Worm (Caenorhabditis elegans) whole organism, L4 larva: ENCODE results near the gene Y46H3D.8.

Experiments
- F10B5.3 ChIP-seq: sonication (generic microtip); optimal IDR thresholded peaks from 2 replicates; lab custom pipeline; 2016; ENCODE audit warnings: mild to moderate bottlenecking, missing genetic modification characterization, missing compliant biosample characterization
- F37D6.2 ChIP-seq: sonication (generic microtip); optimal IDR thresholded peaks from 2 replicates; lab custom pipeline; 2016; ENCODE audit warnings: mild to moderate bottlenecking, missing genetic modification characterization, missing compliant biosample characterization
- F44E2.7 ChIP-seq: fragments of 200-800 bp; sonication (Bioruptor generic); IDR thresholded peaks from 2 replicates; pipeline ENCODE4 v2.1.2; 2022; ENCODE audit warnings: missing genetic modification characterization, missing compliant biosample characterization
- F49E8.2 ChIP-seq: sonication (generic microtip); optimal IDR thresholded peaks from 2 replicates; lab custom pipeline; 2016; ENCODE audit warnings: missing compliant biosample characterization, mild to moderate bottlenecking, missing genetic modification characterization, borderline replicate concordance
- T26A8.4 ChIP-seq: fragments of 200-800 bp; sonication (Bioruptor generic); IDR thresholded peaks from 2 replicates; pipeline ENCODE4 v1.3.6; 2022; ENCODE audit warnings: missing genetic modification characterization, missing compliant biosample characterization
- Y105C5A.15 ChIP-seq: fragments of 200-800 bp; sonication (Bioruptor generic); IDR thresholded peaks from 2 replicates; pipeline ENCODE4 v1.3.6; 2022; ENCODE audit warnings: missing genetic modification characterization, missing compliant biosample characterization
- aha-1 ChIP-seq: fragments of 150-350 bp; peaks from one replicate; lab custom pipeline; 2014; ENCODE audit warnings: missing biosample characterization, missing genetic modification characterization
- ama-1 ChIP-seq: fragments of 150-350 bp; optimal IDR thresholded peaks from 2 replicates; lab custom pipeline; 2014; ENCODE audit warnings: inconsistent platforms, mixed read lengths
- arid-1 ChIP-seq: fragments of 200-800 bp; sonication (Bioruptor generic); conservative IDR thresholded peaks from 2 replicates; pipeline ENCODE4 v1.3.6; 2022; ENCODE audit warnings: missing genetic modification reagents, missing genetic modification characterization, missing compliant biosample characterization
- attf-4 ChIP-seq: sonication (generic microtip); optimal IDR thresholded peaks from 3 replicates; lab custom pipeline; 2017; ENCODE audit warnings: missing biosample characterization, missing genetic modification characterization
- ceh-62 ChIP-seq: sonication (generic microtip); optimal IDR thresholded peaks from 2 replicates; lab custom pipeline; 2017; ENCODE audit warnings: missing biosample characterization, missing genetic modification characterization
- ceh-82 ChIP-seq: sonication (generic microtip); optimal IDR thresholded peaks from 2 replicates; lab custom pipeline; 2017; ENCODE audit warnings: missing biosample characterization, missing genetic modification characterization
- ctbp-1 ChIP-seq: fragments of 200-800 bp; sonication (Bioruptor generic); IDR thresholded peaks from 2 replicates; pipeline ENCODE4 v1.3.6; 2022; ENCODE audit warnings: missing genetic modification reagents, missing genetic modification characterization, missing compliant biosample characterization
- dmd-8 ChIP-seq: fragments of 200-800 bp; sonication (Bioruptor generic); IDR thresholded peaks from 2 replicates; pipeline ENCODE4 v1.3.6; 2022; ENCODE audit warnings: missing genetic modification characterization, missing compliant biosample characterization
- dmd-9 ChIP-seq: fragments of 200-800 bp; sonication (Bioruptor generic); IDR thresholded peaks from 2 replicates; pipeline ENCODE4 v1.3.6; 2022; ENCODE audit warnings: missing genetic modification reagents, missing genetic modification characterization, missing compliant biosample characterization
- dpl-1 ChIP-seq: fragments of 150-350 bp; optimal IDR thresholded peaks from 2 replicates; lab custom pipeline; 2014; ENCODE audit warnings: missing biosample characterization, missing genetic modification reagents, missing genetic modification characterization
- dve-1 ChIP-seq: sonication (generic microtip); optimal IDR thresholded peaks from 2 replicates; lab custom pipeline; 2017; ENCODE audit warnings: antibody characterized with exemption, mild to moderate bottlenecking, missing genetic modification characterization, missing compliant biosample characterization; ENCODE audit not compliant: insufficient read depth
- gei-8 ChIP-seq: fragments of 200-800 bp; sonication (Bioruptor generic); optimal IDR thresholded peaks from 2 replicates; lab custom pipeline; 2018; ENCODE audit warnings: mild to moderate bottlenecking, missing genetic modification characterization, missing compliant biosample characterization
- lin-38 ChIP-seq: fragments of 200-800 bp; sonication (Bioruptor generic); IDR thresholded peaks from 2 replicates; pipeline ENCODE4 v1.3.6; 2022; ENCODE audit warnings: missing genetic modification reagents, missing genetic modification characterization, missing compliant biosample characterization
- lir-3 ChIP-seq: sonication (generic microtip); optimal IDR thresholded peaks from 2 replicates; lab custom pipeline; 2016; ENCODE audit warnings: mild to moderate bottlenecking, missing genetic modification characterization, missing compliant biosample characterization
- lsy-2 ChIP-seq, 2 experiments: fragments of 150-350 bp in 1 of 2; sonication (generic microtip) in 1 of 2; optimal IDR thresholded peaks; 2 replicates each; lab custom pipeline; 2014 to 2017; ENCODE audit warnings: missing biosample characterization in 2 of 2, missing genetic modification characterization in 2 of 2
- madf-5 ChIP-seq, 2 experiments: fragments of 200-800 bp; sonication (Bioruptor generic); IDR thresholded peaks; 2 replicates each; pipeline ENCODE4 v1.3.6; 2022; ENCODE audit warnings: missing compliant biosample characterization in 2 of 2, missing genetic modification characterization in 2 of 2
- mep-1 ChIP-seq: fragments of 150-350 bp; sonication (generic microtip); optimal IDR thresholded peaks from 3 replicates; lab custom pipeline; 2014; ENCODE audit warnings: missing biosample characterization, missing genetic modification characterization
- mes-2 ChIP-seq: sonication (generic microtip); optimal IDR thresholded peaks from 2 replicates; lab custom pipeline; 2016; ENCODE audit warnings: missing genotype, mild to moderate bottlenecking, missing genetic modification characterization, missing compliant biosample characterization; ENCODE audit not compliant: poor library complexity, severe bottlenecking
- mxl-3 ChIP-seq: fragments of 200-800 bp; sonication (Bioruptor generic); optimal IDR thresholded peaks from 2 replicates; lab custom pipeline; 2018; ENCODE audit warnings: mild to moderate bottlenecking, missing genetic modification characterization, missing compliant biosample characterization
- nhr-237 ChIP-seq: sonication (generic microtip); optimal IDR thresholded peaks from 2 replicates; lab custom pipeline; 2017; ENCODE audit warnings: missing biosample characterization, missing genetic modification characterization
- nhr-25 ChIP-seq: sonication (generic microtip); optimal IDR thresholded peaks from 2 replicates; lab custom pipeline; 2017; ENCODE audit warnings: missing genetic modification characterization, mild to moderate bottlenecking, missing compliant biosample characterization, antibody characterized with exemption, moderate library complexity, borderline replicate concordance; ENCODE audit not compliant: insufficient read depth
- nhr-42 ChIP-seq: fragments of 200-800 bp; sonication (Bioruptor generic); IDR thresholded peaks from 2 replicates; pipeline ENCODE4 v1.3.6; 2022; ENCODE audit warnings: missing genetic modification characterization, missing compliant biosample characterization
- nhr-48 ChIP-seq: sonication (generic microtip); optimal IDR thresholded peaks from 2 replicates; lab custom pipeline; 2016; ENCODE audit warnings: mild to moderate bottlenecking, missing genetic modification characterization, missing compliant biosample characterization
- nhr-76 ChIP-seq: fragments of 150-350 bp; optimal IDR thresholded peaks from 2 replicates; lab custom pipeline; 2014; ENCODE audit warnings: missing biosample characterization, missing genetic modification characterization
- nhr-77 ChIP-seq: fragments of 150-350 bp; optimal IDR thresholded peaks from 2 replicates; lab custom pipeline; 2014; ENCODE audit warnings: missing biosample characterization, missing genetic modification characterization
- set-16 ChIP-seq: fragments of 200-800 bp; sonication (Bioruptor generic); IDR thresholded peaks from 2 replicates; pipeline ENCODE4 v1.3.6; 2022; ENCODE audit warnings: missing genetic modification reagents, missing genetic modification characterization, missing compliant biosample characterization
- snpc-1.2 ChIP-seq: fragments of 200-800 bp; sonication (Bioruptor generic); IDR thresholded peaks from 2 replicates; pipeline ENCODE4 v1.3.6; 2022; ENCODE audit warnings: missing genetic modification reagents, missing genetic modification characterization, missing compliant biosample characterization
- tag-97 ChIP-seq: fragments of 200-800 bp; sonication (Bioruptor generic); IDR thresholded peaks from 2 replicates; pipeline ENCODE4 v1.3.6; 2022; ENCODE audit warnings: missing genetic modification characterization, missing compliant biosample characterization
- tra-1 ChIP-seq: fragments of 200-800 bp; sonication (Bioruptor generic); IDR thresholded peaks from 2 replicates; pipeline ENCODE4 v1.3.6; 2022; ENCODE audit warnings: missing genetic modification reagents, missing genetic modification characterization, missing compliant biosample characterization
- unc-130 ChIP-seq: sonication (generic microtip); optimal IDR thresholded peaks from 2 replicates; lab custom pipeline; 2016; ENCODE audit warnings: missing genetic modification reagents, missing genetic modification characterization, missing compliant biosample characterization
- zfp-2 ChIP-seq: sonication (generic microtip); optimal IDR thresholded peaks from 2 replicates; lab custom pipeline; 2016; ENCODE audit warnings: mild to moderate bottlenecking, missing genetic modification characterization, missing compliant biosample characterization
- zip-11 ChIP-seq: fragments of 200-800 bp; sonication (Bioruptor generic); IDR thresholded peaks from 2 replicates; pipeline ENCODE4 v1.3.6; 2022; ENCODE audit warnings: missing genetic modification characterization, missing compliant biosample characterization
- zip-2 ChIP-seq: fragments of 150-350 bp; optimal IDR thresholded peaks from 2 replicates; lab custom pipeline; 2014; ENCODE audit warnings: missing biosample characterization, missing genetic modification characterization
- ztf-7 ChIP-seq: fragments of 150-350 bp; optimal IDR thresholded peaks from 2 replicates; lab custom pipeline; 2014; ENCODE audit warnings: missing biosample characterization, missing genetic modification characterization

Y46H3D.8 gene

DNA sequence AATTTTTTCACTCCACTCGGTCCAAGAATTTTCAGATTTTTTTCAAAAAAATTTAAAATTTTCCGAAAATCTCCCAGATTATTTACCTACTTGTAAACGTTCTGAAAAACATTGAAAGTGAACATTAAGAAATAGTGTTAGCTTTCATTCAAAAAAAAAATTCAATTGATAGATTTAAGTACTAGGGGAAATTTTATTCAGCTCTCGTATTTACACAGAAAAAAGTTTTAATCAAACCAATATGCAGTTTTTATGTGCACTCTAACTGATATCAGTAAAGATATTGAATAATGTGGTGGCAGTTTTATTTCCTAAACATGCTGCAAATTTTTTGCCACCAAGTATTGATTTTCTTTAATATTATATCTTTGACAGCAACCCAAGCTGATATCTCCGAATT is 37.2 kb upstream of the Y46H3D.8 start, which contains the start of gene irld-42:
Gene irld-42, plus strand, starts transcription at position 301 of the 400 bp plus-strand sequence.
- TF ChIP-seq snpc-1.2 (GFP tag; lab: Robert Waterston, UW) (no peak), dmd-9 (GFP tag; lab: Robert Waterston, UW) (no peak), ceh-62 (tag; lab: Kevin White, UChicago) (no peak), F10B5.3 (tag; lab: Kevin White, UChicago) (no peak), nhr-25 (tag; lab: Kevin White, UChicago) (no peak), madf-5 (GFP tag; IDR thresholded peaks at IDR 0.05; lab: Robert Waterston, UW) (no peak), lir-3 (no peak), zfp-2 (tag; lab: Kevin White, UChicago) (no peak), dmd-8 (GFP tag; lab: Robert Waterston, UW) (no peak), unc-130 (GFP tag; lab: Kevin White, UChicago) (no peak), F44E2.7 (no peak), zip-11 (no peak), attf-4 (no peak), mxl-3 (no peak), F37D6.2 (tag; lab: Kevin White, UChicago) (no peak), ctbp-1 (GFP tag; lab: Robert Waterston, UW) (no peak), ceh-82 (tag; lab: Kevin White, UChicago) (no peak), aha-1 (tag; lab: Kevin White, UChicago) (no peak), ztf-7 (tag; lab: Kevin White, UChicago) (no peak)

DNA sequence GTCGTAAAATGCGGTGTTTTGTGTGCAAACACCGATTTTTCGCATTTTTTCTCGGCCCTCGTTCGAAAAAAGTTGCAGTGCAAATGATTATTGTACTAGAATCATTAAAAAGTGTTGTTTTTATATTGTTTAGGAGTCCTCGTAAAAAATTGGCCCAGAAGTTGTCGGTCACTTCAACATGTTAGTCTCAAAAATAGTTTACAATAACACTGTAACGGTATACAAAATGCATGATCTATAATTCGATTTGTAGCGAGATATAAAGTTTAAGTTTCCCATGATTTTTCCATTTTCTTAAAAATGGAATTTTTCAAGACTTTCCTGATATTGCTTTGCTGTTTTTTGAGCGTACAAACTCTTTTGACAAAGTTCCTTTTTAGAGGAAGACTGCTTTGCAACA is 35.9 kb upstream of the Y46H3D.8 start, which contains the start of gene K04F1.8:
Gene K04F1.8, plus strand, starts transcription at position 301 of the 400 bp plus-strand sequence.
- TF ChIP-seq nhr-48 (no peak), mep-1 (tag; lab: Kevin White, UChicago) (no peak), gei-8 (GFP tag; lab: Kevin White, UChicago) (no peak), T26A8.4 (GFP tag; lab: Robert Waterston, UW) (no peak)
- TF ChIP-seq, all 104 proteins: peak for 0

DNA sequence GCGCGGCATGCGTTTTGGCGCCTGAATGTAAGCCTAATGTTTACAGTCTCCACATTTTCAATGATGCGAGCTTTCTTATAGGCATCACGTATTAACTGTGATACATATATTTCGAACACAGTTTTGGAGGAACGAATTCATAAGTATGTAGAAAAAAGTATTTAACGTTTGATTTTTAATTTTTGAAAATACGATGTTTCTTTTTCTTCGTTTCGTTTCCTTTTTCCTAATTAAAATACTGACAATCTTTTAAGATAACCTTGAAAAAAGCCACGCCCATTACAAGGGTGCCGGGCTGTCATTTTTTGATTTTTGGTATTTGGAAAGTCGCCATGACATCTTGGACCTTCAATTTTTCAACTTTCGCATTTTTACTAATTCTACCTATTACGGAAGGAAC is 33.9 kb upstream of the Y46H3D.8 start, which contains the start of gene K04F1.9:
Gene K04F1.9, plus strand, starts transcription at position 301 of the 400 bp plus-strand sequence.
- TF ChIP-seq nhr-237 (no peak), Y105C5A.15 (GFP tag; lab: Robert Waterston, UW) (no peak)

DNA sequence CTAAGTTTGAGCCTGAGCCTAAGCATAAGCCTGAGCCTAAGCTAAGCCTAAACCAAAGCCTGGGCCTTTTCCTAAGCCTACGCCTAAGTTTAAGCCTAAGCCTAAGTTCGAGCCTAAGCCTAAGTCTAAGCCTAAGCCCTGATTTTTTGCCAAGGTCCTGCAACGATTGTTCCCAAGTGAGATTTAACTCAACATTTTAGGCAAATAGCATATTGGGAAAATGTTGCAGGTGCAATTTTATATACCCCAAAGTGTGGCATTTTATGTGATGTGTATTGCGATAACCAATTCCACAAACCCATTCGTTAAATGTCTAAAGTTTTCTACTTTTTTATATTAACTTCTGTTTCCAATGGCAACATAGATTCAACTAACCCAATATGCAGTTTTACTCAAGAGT is 31.2 kb upstream of the Y46H3D.8 start, which contains the start of gene irld-40:
Gene irld-40, plus strand, starts transcription at position 301 of the 400 bp plus-strand sequence.
- no peak for TF ChIP-seq zip-2
- no peak for TF ChIP-seq nhr-76 (tag; lab: Kevin White, UChicago)
- no peak for TF ChIP-seq F44E2.7
- no peak for TF ChIP-seq F10B5.3 (tag; lab: Kevin White, UChicago)
- TF ChIP-seq unc-130 (GFP tag; lab: Kevin White, UChicago), result no peak
- TF ChIP-seq nhr-237, result no peak
- TF ChIP-seq dve-1 (tag; lab: Kevin White, UChicago), result no peak
- no peak for TF ChIP-seq arid-1 (GFP tag; lab: Robert Waterston, UW)
- no peak for TF ChIP-seq madf-5 (GFP tag; IDR thresholded peaks at IDR 0.05; lab: Robert Waterston, UW)
- TF ChIP-seq tag-97, result no peak
- no peak for TF ChIP-seq dpl-1 (GFP tag; lab: Kevin White, UChicago)
- no peak for TF ChIP-seq lin-38 (GFP tag; lab: Robert Waterston, UW)
- TF ChIP-seq F49E8.2 (tag; lab: Kevin White, UChicago), result no peak

DNA sequence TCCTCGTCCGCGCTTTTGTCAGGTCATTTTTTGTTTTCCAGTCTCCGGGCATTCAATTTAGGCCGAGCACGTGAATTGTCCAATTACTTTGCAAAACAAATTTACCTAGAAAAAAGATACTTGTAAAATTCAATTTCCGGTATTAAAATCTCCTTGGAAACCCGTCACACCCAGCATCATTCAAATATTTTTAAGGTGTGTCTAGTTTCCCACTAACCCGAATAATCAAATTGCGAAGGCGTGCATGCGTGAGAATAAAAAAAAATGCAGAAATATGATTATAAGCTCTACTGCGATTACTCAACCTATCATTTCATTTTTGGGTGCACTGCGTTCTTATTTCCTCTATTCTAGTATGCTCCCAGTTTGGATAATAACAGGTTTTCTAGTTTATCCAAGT is 23.8 kb upstream of the Y46H3D.8 start, which contains the start of gene irld-11:
Gene irld-11, plus strand, starts transcription at position 301 of the 400 bp plus-strand sequence.
- no peak for TF ChIP-seq nhr-77 (tag; lab: Kevin White, UChicago)
- no peak for TF ChIP-seq dpl-1 (GFP tag; lab: Kevin White, UChicago)
- TF ChIP-seq set-16, result no peak
- no peak for TF ChIP-seq mes-2
- no peak for TF ChIP-seq F10B5.3 (tag; lab: Kevin White, UChicago)
- no peak for TF ChIP-seq ama-1 (lab: Kevin White, UChicago)
- no peak for TF ChIP-seq lin-38 (GFP tag; lab: Robert Waterston, UW)
- no peak for TF ChIP-seq dve-1 (tag; lab: Kevin White, UChicago)
- TF ChIP-seq unc-130 (GFP tag; lab: Kevin White, UChicago), result no peak
- TF ChIP-seq lsy-2 (tag; optimal IDR thresholded peaks at IDR 0.05; lab: Kevin White, UChicago), result no peak
- no peak for TF ChIP-seq tra-1
- TF ChIP-seq nhr-42 (GFP tag; lab: Robert Waterston, UW), result no peak
- no peak for TF ChIP-seq nhr-48
- TF ChIP-seq, all 104 proteins: peak for 0
